Worm (Caenorhabditis elegans): ENCODE results near the gene iars-1.

Gene iars-1

DNA sequence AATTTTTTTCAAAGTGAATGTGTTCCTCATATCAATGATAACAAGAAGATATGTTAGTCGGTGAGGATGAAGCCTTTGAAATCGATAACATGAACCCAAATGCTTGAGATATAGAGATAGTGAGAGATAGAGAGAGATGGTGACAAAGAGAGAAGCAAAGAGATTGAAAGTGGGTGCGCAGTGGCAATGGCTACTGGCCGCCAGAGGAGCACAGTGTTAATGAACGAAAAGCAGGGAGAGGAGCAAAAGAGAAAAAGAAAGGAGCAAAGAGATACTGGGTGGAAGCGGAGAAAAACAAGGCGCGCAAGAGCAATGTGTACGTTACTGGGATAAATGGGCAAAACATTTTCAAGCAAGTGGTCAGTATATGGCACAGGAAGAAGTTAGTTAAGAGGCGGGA is 23.8 kb upstream of the iars-1 start:
- TF ChIP-seq tbx-11 (GFP tag; IDR thresholded peaks at IDR 0.05), result no peak
- TF ChIP-seq hnd-1 (tag; optimal IDR thresholded peaks at IDR 0.05), result no peak
- TF ChIP-seq pes-1 (GFP tag; IDR thresholded peaks at IDR 0.05), result no peak
- no peak for TF ChIP-seq flt-1 (GFP tag; IDR thresholded peaks at IDR 0.05)

DNA sequence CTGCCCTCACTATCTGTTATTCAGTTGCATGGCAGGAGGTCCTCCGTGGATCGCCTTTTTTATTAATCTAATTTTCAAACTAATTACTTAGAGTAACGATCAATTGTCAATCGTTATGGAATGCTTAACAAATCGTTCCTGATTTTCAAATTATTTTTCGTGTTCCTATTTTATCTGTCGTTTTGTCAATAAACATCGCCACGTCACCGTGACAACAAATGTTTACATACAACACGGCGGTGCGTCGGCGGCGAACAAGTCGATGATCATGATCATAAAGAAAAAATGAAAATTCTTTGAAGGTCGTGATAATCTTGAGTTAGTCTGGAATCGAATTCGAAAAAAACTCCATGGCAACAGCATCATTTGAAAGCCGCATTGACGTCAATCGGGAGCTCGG is 22.9 kb upstream of the iars-1 start:
- TF ChIP-seq tbx-11 (GFP tag; IDR thresholded peaks at IDR 0.05), result no peak
- TF ChIP-seq B0310.2 (tag; optimal IDR thresholded peaks at IDR 0.05), result no peak
- TF ChIP-seq ceh-36 (tag; optimal IDR thresholded peaks at IDR 0.05), result no peak
- TF ChIP-seq hnd-1 (tag; optimal IDR thresholded peaks at IDR 0.05), result no peak
- TF ChIP-seq flt-1 (GFP tag; IDR thresholded peaks at IDR 0.05), result no peak
- no peak for TF ChIP-seq ceh-13 (GFP tag; optimal IDR thresholded peaks at IDR 0.05)
- no peak for TF ChIP-seq scrt-1 (GFP tag; IDR thresholded peaks at IDR 0.05)
- no peak for TF ChIP-seq tbx-37 (GFP tag; conservative IDR thresholded peaks at IDR 0.05)
- no peak for TF ChIP-seq hmbx-1 (tag; optimal IDR thresholded peaks at IDR 0.05)
- TF ChIP-seq ama-1 (optimal IDR thresholded peaks at IDR 0.05), result no peak

ce11 chrIV:10345990-10346389 is 22.4 kb upstream of the iars-1 start:
- TF ChIP-seq aly-1 (tag; optimal IDR thresholded peaks at IDR 0.05) (no peak), sea-1 (GFP tag; conservative IDR thresholded peaks at IDR 0.05) (no peak), hnd-1 (tag; optimal IDR thresholded peaks at IDR 0.05) (no peak), ceh-13 (GFP tag; optimal IDR thresholded peaks at IDR 0.05) (no peak), hmbx-1 (tag; optimal IDR thresholded peaks at IDR 0.05) (no peak), tra-4 (tag; optimal IDR thresholded peaks at IDR 0.05) (no peak), pes-1 (GFP tag; IDR thresholded peaks at IDR 0.05) (no peak), flt-1 (GFP tag; IDR thresholded peaks at IDR 0.05) (no peak), hmg-4 (GFP tag; optimal IDR thresholded peaks at IDR 0.05) (no peak), scrt-1 (GFP tag; IDR thresholded peaks at IDR 0.05) (no peak), ceh-36 (tag; optimal IDR thresholded peaks at IDR 0.05) (no peak), ets-7 (tag; optimal IDR thresholded peaks at IDR 0.05) (no peak)

ce11 chrIV:10346948-10347347 is 21.5 kb upstream of the iars-1 start:
- TF ChIP-seq hnd-1 (tag; optimal IDR thresholded peaks at IDR 0.05), result no peak

- TF ChIP-seq tra-4 (tag; optimal IDR thresholded peaks at IDR 0.05) (no peak), hmbx-1 (tag; optimal IDR thresholded peaks at IDR 0.05) (no peak), hnd-1 (tag; optimal IDR thresholded peaks at IDR 0.05) (no peak), F13C5.2 (tag; optimal IDR thresholded peaks at IDR 0.05) (no peak), flt-1 (GFP tag; IDR thresholded peaks at IDR 0.05) (no peak), aly-1 (tag; optimal IDR thresholded peaks at IDR 0.05) (no peak), ceh-13 (GFP tag; optimal IDR thresholded peaks at IDR 0.05) (no peak), ets-7 (tag; optimal IDR thresholded peaks at IDR 0.05) (no peak), pes-1 (GFP tag; IDR thresholded peaks at IDR 0.05) (no peak), ceh-36 (tag; optimal IDR thresholded peaks at IDR 0.05) (no peak), hmg-4 (GFP tag; optimal IDR thresholded peaks at IDR 0.05) (no peak), ama-1 (optimal IDR thresholded peaks at IDR 0.05) (no peak)
Observed at ce11 chrIV:10347528-10347927, 20.9 kb upstream of the iars-1 start.

DNA sequence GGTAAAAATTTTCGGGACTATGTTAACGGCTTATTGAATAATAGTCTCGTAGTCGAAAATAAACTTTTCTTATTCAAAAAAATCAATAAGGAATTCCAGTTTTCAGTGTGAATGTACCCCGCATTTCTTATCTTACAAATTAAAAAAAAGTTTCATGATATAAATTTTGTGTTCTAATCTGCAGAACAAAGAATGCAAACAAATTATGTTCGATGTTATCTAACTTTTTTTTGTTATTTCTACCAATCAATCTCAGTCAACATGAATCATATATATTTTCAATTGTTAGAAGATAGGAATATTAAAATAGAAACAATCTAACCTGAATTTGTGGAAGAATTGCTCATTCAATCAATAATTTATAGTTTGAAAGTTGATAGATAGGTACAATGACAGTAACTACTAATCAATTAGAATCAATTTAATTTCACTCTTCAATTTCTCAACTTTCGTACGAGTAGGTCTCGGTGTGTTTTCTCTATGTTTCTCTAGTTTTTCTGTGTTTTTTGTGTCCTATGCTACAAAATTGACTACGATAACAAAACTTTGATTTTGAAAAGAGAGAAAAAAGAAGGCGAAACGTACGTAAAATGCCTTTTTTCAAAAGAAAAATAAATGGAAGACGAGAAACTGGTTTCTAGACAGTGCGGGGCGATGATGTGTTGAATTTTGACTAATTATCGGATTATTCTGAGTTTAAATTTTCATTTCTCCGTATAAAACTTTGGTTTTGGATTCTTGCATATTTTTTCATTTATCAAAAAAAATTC is 18.3 kb upstream of the iars-1 start, which contains the start of the genes unc-43 and Y43C5B.3:
Gene unc-43, minus strand, starts transcription at position 347 of the 770 bp plus-strand sequence.
Gene Y43C5B.3, plus strand, starts transcription at position 720 of the 770 bp plus-strand sequence.
- TF ChIP-seq hmg-4 (GFP tag; optimal IDR thresholded peaks at IDR 0.05) (no peak), aly-1 (tag; optimal IDR thresholded peaks at IDR 0.05) (no peak)

ce11 chrIV:10352243-10352642 is 16.2 kb upstream of the iars-1 start, which contains the start of gene Y43C5B.2:
TSS of gene Y43C5B.2 (minus strand) at chrIV:10352343.
- no peak for TF ChIP-seq F13C5.2 (tag; optimal IDR thresholded peaks at IDR 0.05)
- no peak for TF ChIP-seq hmbx-1 (tag; optimal IDR thresholded peaks at IDR 0.05)
- TF ChIP-seq ets-7 (tag; optimal IDR thresholded peaks at IDR 0.05), result no peak
- no peak for TF ChIP-seq sea-1 (GFP tag; conservative IDR thresholded peaks at IDR 0.05)
- TF ChIP-seq tra-4 (tag; optimal IDR thresholded peaks at IDR 0.05), result no peak
- TF ChIP-seq hmg-4 (GFP tag; optimal IDR thresholded peaks at IDR 0.05), result no peak
- no peak for TF ChIP-seq tbx-37 (GFP tag; conservative IDR thresholded peaks at IDR 0.05)
- TF ChIP-seq B0310.2 (tag; optimal IDR thresholded peaks at IDR 0.05), result no peak
- TF ChIP-seq ceh-36 (tag; optimal IDR thresholded peaks at IDR 0.05), result no peak
- TF ChIP-seq pes-1 (GFP tag; IDR thresholded peaks at IDR 0.05), result no peak
- TF ChIP-seq ceh-13 (GFP tag; optimal IDR thresholded peaks at IDR 0.05), result no peak
- no peak for TF ChIP-seq flt-1 (GFP tag; IDR thresholded peaks at IDR 0.05)
- no peak for TF ChIP-seq hnd-1 (tag; optimal IDR thresholded peaks at IDR 0.05)
- TF ChIP-seq aly-1 (tag; optimal IDR thresholded peaks at IDR 0.05), result no peak
- TF ChIP-seq ama-1 (optimal IDR thresholded peaks at IDR 0.05), result no peak
- TF ChIP-seq scrt-1 (GFP tag; IDR thresholded peaks at IDR 0.05), result no peak
- TF ChIP-seq tbx-11 (GFP tag; IDR thresholded peaks at IDR 0.05), result no peak

ce11 chrIV:10357072-10357471 is 11.3 kb upstream of the iars-1 start, which contains the start of gene R11A8.1:
TSS of gene R11A8.1 (minus strand) at chrIV:10357172.
- no peak for TF ChIP-seq pes-1 (GFP tag; IDR thresholded peaks at IDR 0.05)
- TF ChIP-seq B0310.2 (tag; optimal IDR thresholded peaks at IDR 0.05), result no peak
- no peak for TF ChIP-seq tbx-11 (GFP tag; IDR thresholded peaks at IDR 0.05)
- no peak for TF ChIP-seq ama-1 (optimal IDR thresholded peaks at IDR 0.05)
- no peak for TF ChIP-seq hmbx-1 (tag; optimal IDR thresholded peaks at IDR 0.05)
- TF ChIP-seq sea-1 (GFP tag; conservative IDR thresholded peaks at IDR 0.05), result no peak
- no peak for TF ChIP-seq ceh-13 (GFP tag; optimal IDR thresholded peaks at IDR 0.05)
- no peak for TF ChIP-seq ets-7 (tag; optimal IDR thresholded peaks at IDR 0.05)
- TF ChIP-seq F13C5.2 (tag; optimal IDR thresholded peaks at IDR 0.05), result no peak
- no peak for TF ChIP-seq tbx-37 (GFP tag; conservative IDR thresholded peaks at IDR 0.05)
- no peak for TF ChIP-seq hnd-1 (tag; optimal IDR thresholded peaks at IDR 0.05)
- TF ChIP-seq aly-1 (tag; optimal IDR thresholded peaks at IDR 0.05), result no peak
- no peak for TF ChIP-seq ceh-36 (tag; optimal IDR thresholded peaks at IDR 0.05)
- TF ChIP-seq hmg-4 (GFP tag; optimal IDR thresholded peaks at IDR 0.05), result no peak
- TF ChIP-seq tra-4 (tag; optimal IDR thresholded peaks at IDR 0.05), result no peak
- no peak for TF ChIP-seq flt-1 (GFP tag; IDR thresholded peaks at IDR 0.05)
- no peak for TF ChIP-seq scrt-1 (GFP tag; IDR thresholded peaks at IDR 0.05)
